Worm (Caenorhabditis elegans) whole organism, L4 larva: ENCODE results near the gene srj-32.

Experiments
- D1046.2 ChIP-seq: fragments of 200-800 bp; sonication (Bioruptor generic); IDR thresholded peaks from 2 replicates; pipeline ENCODE4 v1.3.6; 2022; ENCODE audit warnings: missing genetic modification characterization, missing compliant biosample characterization
- F10B5.3 ChIP-seq: sonication (generic microtip); optimal IDR thresholded peaks from 2 replicates; lab custom pipeline; 2016; ENCODE audit warnings: mild to moderate bottlenecking, missing genetic modification characterization, missing compliant biosample characterization
- R02D3.7 ChIP-seq: fragments of 150-350 bp; sonication (generic microtip); optimal IDR thresholded peaks from 3 replicates; lab custom pipeline; 2014; ENCODE audit warnings: missing biosample characterization, missing genetic modification characterization
- Y5F2A.4 ChIP-seq: fragments of 200-800 bp; sonication (Bioruptor generic); optimal IDR thresholded peaks from 2 replicates; lab custom pipeline; 2018; ENCODE audit warnings: mild to moderate bottlenecking, missing genetic modification characterization, missing compliant biosample characterization
- ZK546.5 ChIP-seq, 2 experiments: sonication (generic microtip); optimal IDR thresholded peaks; 2 replicates each; lab custom pipeline; 2017; ENCODE audit warnings: missing biosample characterization in 2 of 2, missing genetic modification characterization in 2 of 2
- aha-1 ChIP-seq: fragments of 150-350 bp; peaks from one replicate; lab custom pipeline; 2014; ENCODE audit warnings: missing biosample characterization, missing genetic modification characterization
- arid-1 ChIP-seq: fragments of 200-800 bp; sonication (Bioruptor generic); conservative IDR thresholded peaks from 2 replicates; pipeline ENCODE4 v1.3.6; 2022; ENCODE audit warnings: missing genetic modification reagents, missing genetic modification characterization, missing compliant biosample characterization
- ceh-20 ChIP-seq: fragments of 200-800 bp; sonication (Bioruptor generic); IDR thresholded peaks from 2 replicates; pipeline ENCODE4 v1.3.6; 2022; ENCODE audit warnings: missing genetic modification reagents, missing genetic modification characterization, missing compliant biosample characterization
- ceh-28 ChIP-seq: fragments of 150-350 bp; optimal IDR thresholded peaks from 2 replicates; lab custom pipeline; 2014; ENCODE audit warnings: missing biosample characterization, missing genetic modification reagents, missing genetic modification characterization
- ces-1 ChIP-seq: fragments of 150-350 bp; sonication (generic microtip); optimal IDR thresholded peaks from 4 replicates; lab custom pipeline; 2014; ENCODE audit warnings: missing biosample characterization, missing genetic modification reagents, missing genetic modification characterization
- daf-8 ChIP-seq: fragments of 200-800 bp; sonication (Bioruptor generic); IDR thresholded peaks from 2 replicates; pipeline ENCODE4 v1.3.6; 2022; ENCODE audit warnings: missing genetic modification characterization, missing compliant biosample characterization
- dmd-8 ChIP-seq: fragments of 200-800 bp; sonication (Bioruptor generic); IDR thresholded peaks from 2 replicates; pipeline ENCODE4 v1.3.6; 2022; ENCODE audit warnings: missing genetic modification characterization, missing compliant biosample characterization
- dmd-9 ChIP-seq: fragments of 200-800 bp; sonication (Bioruptor generic); IDR thresholded peaks from 2 replicates; pipeline ENCODE4 v1.3.6; 2022; ENCODE audit warnings: missing genetic modification reagents, missing genetic modification characterization, missing compliant biosample characterization
- duxl-1 ChIP-seq: sonication (generic microtip); optimal IDR thresholded peaks from 2 replicates; lab custom pipeline; 2016; ENCODE audit warnings: mild to moderate bottlenecking, missing genetic modification characterization, moderate library complexity, missing compliant biosample characterization; ENCODE audit not compliant: poor library complexity
- dve-1 ChIP-seq: sonication (generic microtip); optimal IDR thresholded peaks from 2 replicates; lab custom pipeline; 2017; ENCODE audit warnings: antibody characterized with exemption, mild to moderate bottlenecking, missing genetic modification characterization, missing compliant biosample characterization; ENCODE audit not compliant: insufficient read depth
- egl-43 ChIP-seq: fragments of 200-800 bp; sonication (Bioruptor generic); IDR thresholded peaks from 2 replicates; pipeline ENCODE4 v1.3.6; 2022; ENCODE audit warnings: missing genetic modification reagents, missing genetic modification characterization, missing compliant biosample characterization
- fkh-10 ChIP-seq: fragments of 150-350 bp; optimal IDR thresholded peaks from 2 replicates; lab custom pipeline; 2014; ENCODE audit warnings: missing biosample characterization, missing genetic modification reagents, missing genetic modification characterization
- gei-8 ChIP-seq: fragments of 200-800 bp; sonication (Bioruptor generic); optimal IDR thresholded peaks from 2 replicates; lab custom pipeline; 2018; ENCODE audit warnings: mild to moderate bottlenecking, missing genetic modification characterization, missing compliant biosample characterization
- hlh-30 ChIP-seq: sonication (generic microtip); optimal IDR thresholded peaks from 2 replicates; lab custom pipeline; 2017; ENCODE audit warnings: antibody characterized with exemption, mild to moderate bottlenecking, missing genetic modification characterization, missing compliant biosample characterization; ENCODE audit not compliant: insufficient read depth
- lin-38 ChIP-seq: fragments of 200-800 bp; sonication (Bioruptor generic); IDR thresholded peaks from 2 replicates; pipeline ENCODE4 v1.3.6; 2022; ENCODE audit warnings: missing genetic modification reagents, missing genetic modification characterization, missing compliant biosample characterization
- lin-39 ChIP-seq: fragments of 150-350 bp; optimal IDR thresholded peaks from 2 replicates; lab custom pipeline; 2014; ENCODE audit warnings: missing biosample characterization, missing genetic modification reagents, missing genetic modification characterization
- lsy-2 ChIP-seq, 2 experiments: fragments of 150-350 bp in 1 of 2; sonication (generic microtip) in 1 of 2; optimal IDR thresholded peaks; 2 replicates each; lab custom pipeline; 2014 to 2017; ENCODE audit warnings: missing biosample characterization in 2 of 2, missing genetic modification characterization in 2 of 2
- mdt-29 ChIP-seq: fragments of 200-800 bp; sonication (Bioruptor generic); IDR thresholded peaks from 2 replicates; pipeline ENCODE4 v1.3.6; 2022; ENCODE audit warnings: missing genetic modification reagents, missing genetic modification characterization, missing compliant biosample characterization
- mep-1 ChIP-seq: fragments of 150-350 bp; sonication (generic microtip); optimal IDR thresholded peaks from 3 replicates; lab custom pipeline; 2014; ENCODE audit warnings: missing biosample characterization, missing genetic modification characterization
- nhr-102 ChIP-seq: sonication (generic microtip); optimal IDR thresholded peaks from 2 replicates; lab custom pipeline; 2016; ENCODE audit warnings: mild to moderate bottlenecking, missing genetic modification characterization, moderate library complexity, missing compliant biosample characterization
- nhr-11 ChIP-seq: fragments of 150-350 bp; optimal IDR thresholded peaks from 2 replicates; lab custom pipeline; 2014; ENCODE audit warnings: missing biosample characterization, missing genetic modification characterization
- nhr-111 ChIP-seq: fragments of 200-800 bp; sonication (Bioruptor generic); optimal IDR thresholded peaks from 2 replicates; lab custom pipeline; 2018; ENCODE audit warnings: mild to moderate bottlenecking, missing genetic modification characterization, missing compliant biosample characterization
- nhr-41 ChIP-seq: fragments of 200-800 bp; sonication (Bioruptor generic); IDR thresholded peaks from 2 replicates; pipeline ENCODE4 v1.3.6; 2022; ENCODE audit warnings: missing genetic modification reagents, missing genetic modification characterization, missing compliant biosample characterization
- pha-4 ChIP-seq, 2 experiments: fragments of 150-350 bp in 1 of 2; fragments of 200-800 bp in 1 of 2; sonication (Bioruptor generic) in 1 of 2; IDR thresholded peaks in 1 of 2; optimal IDR thresholded peaks in 1 of 2; 2 replicates each; pipeline versions ENCODE4 v1.3.6 to Lab custom; 2014 to 2022; ENCODE audit warnings: missing genetic modification characterization in 2 of 2, missing genetic modification reagents in 2 of 2, missing biosample characterization in 1 of 2, missing compliant biosample characterization in 1 of 2
- spr-1 ChIP-seq: sonication (generic microtip); optimal IDR thresholded peaks from 2 replicates; lab custom pipeline; 2016; ENCODE audit warnings: mild to moderate bottlenecking, missing genetic modification characterization, missing compliant biosample characterization
- unc-62 ChIP-seq, 3 experiments: fragments of 150-350 bp in 1 of 3; sonication (generic microtip); optimal IDR thresholded peaks in 2 of 3; peaks in 1 of 3; 1 replicate in 1 of 3; 2 replicates in 2 of 3; lab custom pipeline; 2014 to 2017; ENCODE audit warnings: missing biosample characterization in 3 of 3, missing genetic modification characterization in 3 of 3, missing genetic modification reagents in 3 of 3, missing genotype in 1 of 3
- zip-2 ChIP-seq: fragments of 150-350 bp; optimal IDR thresholded peaks from 2 replicates; lab custom pipeline; 2014; ENCODE audit warnings: missing biosample characterization, missing genetic modification characterization

Gene srj-32

ce11 chrV:7298463-7298862, 1.3 kb upstream of the srj-32 start, which contains the start of gene F07G11.3:
Gene F07G11.3, plus strand, starts transcription at chrV:7298763.
- TF ChIP-seq ceh-28 (tag; lab: Kevin White, UChicago): no peak
- TF ChIP-seq zip-2 (tag; lab: Kevin White, UChicago): no peak
- TF ChIP-seq aha-1 (tag; lab: Kevin White, UChicago): no peak
- no peak for TF ChIP-seq nhr-11 (tag; lab: Kevin White, UChicago)
- peak in 1 of 2 experiments; percentile 55 for TF ChIP-seq unc-62 (GFP tag; optimal IDR thresholded peaks at IDR 0.05 in 1 of 2; lab: Kevin White, UChicago)
- TF ChIP-seq unc-62 (tag; optimal IDR thresholded peaks at IDR 0.05; lab: Kevin White, UChicago): no peak

- TF ChIP-seq pha-4 (GFP tag; IDR thresholded peaks at IDR 0.05; lab: Robert Waterston, UW) (no peak), pha-4 (tag; optimal IDR thresholded peaks at IDR 0.05; lab: Kevin White, UChicago) (no peak), lin-38 (GFP tag; lab: Robert Waterston, UW) (no peak)
These were observed 1.9 kb downstream of the srj-32 start, which contains the start of gene F07G11.4 for ce11 chrV:7295270-7295669. Gene F07G11.4, minus strand, starts transcription at chrV:7295370.

DNA sequence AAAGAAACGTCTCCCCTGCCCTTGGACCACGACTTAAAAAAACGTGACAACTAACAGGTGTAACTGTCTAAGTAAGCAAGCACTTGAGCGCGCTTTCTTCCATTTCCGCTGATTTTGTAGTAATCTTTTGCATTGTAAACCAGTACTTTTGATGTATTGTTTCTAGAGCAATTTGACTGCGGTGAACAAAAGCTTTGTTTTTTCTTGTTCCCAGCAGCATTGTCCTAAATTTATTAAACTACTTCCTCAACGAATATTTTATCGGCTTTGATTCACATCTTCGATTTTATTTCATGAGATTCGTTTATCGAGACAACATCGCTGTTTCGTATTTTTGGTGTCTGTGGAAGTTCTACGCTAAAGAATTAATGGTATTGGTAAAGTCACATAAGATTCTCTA, 8.5 kb downstream of the srj-32 start, which contains the start of gene C13A2.1:
C13A2.1 (plus strand) TSS at position 301 of the 400 bp plus-strand sequence.
- TF ChIP-seq dmd-9 (GFP tag; lab: Robert Waterston, UW) (no peak), arid-1 (no peak), dve-1 (tag; lab: Kevin White, UChicago) (no peak), ces-1 (GFP tag; lab: Kevin White, UChicago) (no peak), unc-62 (GFP tag; optimal IDR thresholded peaks at IDR 0.05 in 1 of 2; lab: Kevin White, UChicago) (no peak), unc-62 (tag; optimal IDR thresholded peaks at IDR 0.05; lab: Kevin White, UChicago) (no peak), ceh-20 (GFP tag; lab: Robert Waterston, UW) (no peak), nhr-41 (GFP tag; lab: Robert Waterston, UW) (no peak), F10B5.3 (tag; lab: Kevin White, UChicago) (no peak), gei-8 (GFP tag; lab: Kevin White, UChicago) (no peak), D1046.2 (GFP tag; lab: Robert Waterston, UW) (no peak)

DNA sequence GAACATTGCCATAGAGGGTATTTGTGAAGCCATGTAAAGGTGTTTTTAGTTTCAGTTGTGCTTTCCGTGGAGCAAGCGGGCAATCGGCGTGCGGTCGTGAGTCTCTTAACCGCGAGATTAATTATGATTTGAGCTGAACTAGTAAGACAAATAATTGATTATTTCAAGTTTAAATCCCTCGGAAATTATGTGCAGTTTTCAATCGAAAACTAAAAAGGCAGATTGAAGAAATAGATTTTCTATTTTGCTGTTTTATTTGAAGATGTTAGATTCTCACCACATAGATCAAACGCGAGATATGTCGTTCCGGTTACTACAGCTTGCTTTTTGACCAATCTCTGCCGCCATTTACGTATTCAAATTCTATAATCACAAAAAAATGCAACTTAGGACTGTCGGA, 15.1 kb downstream of the srj-32 start, which contains the start of gene C13A2.3:
C13A2.3 (plus strand) TSS at position 301 of the 400 bp plus-strand sequence.
- no peak for TF ChIP-seq nhr-102 (tag; lab: Kevin White, UChicago)
- TF ChIP-seq unc-62 (GFP tag; optimal IDR thresholded peaks at IDR 0.05 in 1 of 2; lab: Kevin White, UChicago): peak in 1 of 2 experiments; percentile 28
- no peak for TF ChIP-seq unc-62 (tag; optimal IDR thresholded peaks at IDR 0.05; lab: Kevin White, UChicago)

DNA sequence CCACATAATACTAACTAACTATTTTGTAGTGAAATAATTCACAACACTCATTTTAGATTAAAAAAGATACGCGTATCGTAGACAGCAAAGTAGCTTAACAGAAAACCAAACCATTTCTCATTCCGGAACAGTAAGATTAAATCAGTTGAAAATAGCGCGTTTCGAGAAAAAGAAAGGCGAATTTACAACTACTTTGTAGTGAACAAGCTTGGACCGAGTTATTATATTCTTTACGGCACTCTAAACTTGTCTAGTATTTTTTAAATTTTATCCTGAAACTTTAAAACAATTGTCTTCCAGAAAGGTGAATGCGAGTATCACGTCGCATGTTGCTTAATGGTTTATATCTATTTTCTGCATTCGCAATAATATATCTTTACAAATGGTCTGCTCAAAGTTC, 18.1 kb downstream of the srj-32 start, which contains the start of gene C13A2.4:
C13A2.4 (plus strand) TSS at position 301 of the 400 bp plus-strand sequence.
- TF ChIP-seq mdt-29 (GFP tag; lab: Robert Waterston, UW): no peak
- no peak for TF ChIP-seq fkh-10
- no peak for TF ChIP-seq unc-62 (GFP tag; optimal IDR thresholded peaks at IDR 0.05 in 1 of 2; lab: Kevin White, UChicago)
- no peak for TF ChIP-seq unc-62 (tag; optimal IDR thresholded peaks at IDR 0.05; lab: Kevin White, UChicago)
- no peak for TF ChIP-seq duxl-1 (tag; lab: Kevin White, UChicago)

DNA sequence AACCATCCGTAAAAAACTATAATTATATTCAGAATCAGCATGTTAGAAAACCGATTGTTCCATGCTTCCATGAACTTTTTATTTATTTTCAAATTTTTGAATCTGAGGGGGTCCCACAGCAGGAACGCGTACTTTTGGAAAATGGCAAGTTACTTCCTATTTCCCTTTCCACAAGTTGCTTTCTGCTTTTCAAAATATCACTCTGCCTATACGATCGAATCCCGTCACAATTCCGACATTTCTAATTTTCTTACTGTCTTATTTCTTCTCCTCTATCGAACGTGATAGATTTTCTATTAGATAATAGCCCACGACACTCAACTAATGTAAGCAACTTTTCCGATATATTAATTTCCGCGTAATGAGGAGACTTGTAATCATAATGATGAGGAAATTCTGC, 21.7 kb downstream of the srj-32 start, which contains the start of gene C13A2.5:
C13A2.5 (plus strand) TSS at position 301 of the 400 bp plus-strand sequence.
- no peak for TF ChIP-seq lin-39 (tag; lab: Kevin White, UChicago)
- TF ChIP-seq Y5F2A.4: no peak
- no peak for TF ChIP-seq dmd-8
- TF ChIP-seq, all 104 proteins: peak for 0

DNA sequence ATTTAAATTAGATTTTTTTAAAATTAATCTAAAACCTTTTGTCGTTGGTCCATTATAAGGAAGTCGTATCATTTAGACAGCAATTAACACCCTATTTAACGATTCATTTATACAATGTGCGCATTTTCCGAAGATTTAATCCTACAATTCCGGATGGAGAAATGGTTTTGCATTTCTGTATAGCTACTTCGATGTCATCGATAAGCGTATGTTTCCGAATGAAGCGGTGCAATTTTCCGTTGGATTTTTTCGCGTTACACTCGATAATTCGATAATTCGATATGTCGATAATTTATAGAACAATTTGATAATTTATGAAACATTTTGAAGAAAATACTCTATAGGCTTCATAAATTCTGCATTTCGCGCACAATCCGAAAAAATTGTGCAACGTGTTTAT, 22.2 kb downstream of the srj-32 start, which contains the start of gene C13A2.10:
C13A2.10 (minus strand) TSS at position 101 of the 400 bp plus-strand sequence.
- no peak for TF ChIP-seq egl-43 (GFP tag; lab: Robert Waterston, UW)
- no peak for TF ChIP-seq daf-8
- TF ChIP-seq ZK546.5 (tag; optimal IDR thresholded peaks at IDR 0.05; lab: Kevin White, UChicago): no peak
- no peak for TF ChIP-seq arid-1
- TF ChIP-seq hlh-30 (tag; lab: Kevin White, UChicago): no peak
- TF ChIP-seq spr-1 (tag; lab: Kevin White, UChicago): no peak
- no peak for TF ChIP-seq nhr-111 (GFP tag; lab: Kevin White, UChicago)
- TF ChIP-seq lsy-2 (tag; optimal IDR thresholded peaks at IDR 0.05; lab: Kevin White, UChicago): no peak
- TF ChIP-seq mep-1: no peak
- no peak for TF ChIP-seq R02D3.7 (tag; lab: Kevin White, UChicago)
